Worm (Caenorhabditis elegans): Measurements from ENCODE around the gene lys-4.

DNA sequence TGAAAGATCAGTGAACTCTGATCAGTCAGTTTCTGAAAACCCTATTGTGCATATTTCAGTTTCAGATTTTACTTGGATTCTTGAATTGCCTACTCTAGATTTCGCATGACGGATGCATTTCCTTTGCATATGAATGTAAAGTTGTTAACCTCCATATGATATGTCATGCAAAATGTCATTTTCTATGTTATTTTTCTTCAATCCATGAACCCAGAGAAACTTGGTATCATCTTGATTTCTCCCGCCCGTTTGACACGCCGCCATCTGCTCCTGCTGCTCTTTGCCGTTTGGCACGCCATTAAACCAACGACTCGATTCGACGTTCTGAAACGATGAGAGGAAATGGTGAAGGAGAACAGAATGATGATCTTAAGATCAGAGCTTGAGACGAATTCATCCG lies 27.4 kb upstream of the lys-4 start:
- TF ChIP-seq sma-3 (GFP tag; optimal IDR thresholded peaks at IDR 0.05) (no peak), elt-3 (tag; optimal IDR thresholded peaks at IDR 0.05) (no peak), nhr-77 (tag; optimal IDR thresholded peaks at IDR 0.05) (no peak), lin-39 (tag; optimal IDR thresholded peaks at IDR 0.05) (no peak), nhr-237 (tag; optimal IDR thresholded peaks at IDR 0.05) (no peak), R02D3.7 (tag; optimal IDR thresholded peaks at IDR 0.05) (no peak), snpc-4 (tag; optimal IDR thresholded peaks at IDR 0.05) (no peak), ztf-4 (tag; optimal IDR thresholded peaks at IDR 0.05) (no peak), zag-1 (tag; optimal IDR thresholded peaks at IDR 0.05) (no peak), Y55F3AM.14 (GFP tag; optimal IDR thresholded peaks at IDR 0.05) (no peak), ztf-11 (tag; optimal IDR thresholded peaks at IDR 0.05) (no peak), ceh-82 (tag; optimal IDR thresholded peaks at IDR 0.05) (no peak), crh-2 (tag; optimal IDR thresholded peaks at IDR 0.05) (no peak)

All from whole organism, L2 larva.